Fruit fly (Drosophila melanogaster): ENCODE results near the gene CG5151.

Gene CG5151

dm6 chr3L:16147819-16148236 is 16.7 kb downstream of the CG5151 start (continued):
- no peak for TF ChIP-seq Hr3 (GFP tag; optimal IDR thresholded peaks at IDR 0.05)
- no peak for TF ChIP-seq cas (GFP tag; IDR thresholded peaks at IDR 0.05)
- no peak for TF ChIP-seq Lpt (GFP tag; optimal IDR thresholded peaks at IDR 0.05)
- no peak for TF ChIP-seq p53 (GFP tag; optimal IDR thresholded peaks at IDR 0.05)
- no peak for TF ChIP-seq CG10366 (GFP tag; IDR thresholded peaks at IDR 0.05)
- no peak for TF ChIP-seq gce (GFP tag; IDR thresholded peaks at IDR 0.05)
- TF ChIP-seq CG11398 (GFP tag; optimal IDR thresholded peaks at IDR 0.05), result no peak
- TF ChIP-seq CG5245 (GFP tag; optimal IDR thresholded peaks at IDR 0.05), result no peak
- TF ChIP-seq CHES-1-like (GFP tag; optimal IDR thresholded peaks at IDR 0.05), result no peak
- no peak for TF ChIP-seq CG10959 (GFP tag; IDR thresholded peaks at IDR 0.05)
- no peak for TF ChIP-seq Ptx1 (GFP tag; IDR thresholded peaks at IDR 0.05)
- TF ChIP-seq CG3847 (GFP tag; IDR thresholded peaks at IDR 0.05), result no peak
- peak; percentile 3 to 14 for TF ChIP-seq chif (GFP tag; optimal IDR thresholded peaks at IDR 0.05)
- peak; percentile 8 for TF ChIP-seq lilli (GFP tag; optimal IDR thresholded peaks at IDR 0.05)
- TF ChIP-seq wor (GFP tag; IDR thresholded peaks at IDR 0.05), result no peak
- no peak for TF ChIP-seq odd (GFP tag; optimal IDR thresholded peaks at IDR 0.05)
- TF ChIP-seq ap (GFP tag; IDR thresholded peaks at IDR 0.05), result no peak
- no peak for TF ChIP-seq zen2 (GFP tag; IDR thresholded peaks at IDR 0.05; ENCODE audit: partially characterized antibody)
- TF ChIP-seq Adf1 (GFP tag; IDR thresholded peaks at IDR 0.05), result no peak
- TF ChIP-seq Dek (tag; optimal IDR thresholded peaks at IDR 0.05), result no peak
- TF ChIP-seq sens (GFP tag), result peak; percentile 83
- no peak for TF ChIP-seq sna (GFP tag; IDR thresholded peaks at IDR 0.05; ENCODE audit: partially characterized antibody)
- no peak for TF ChIP-seq repo (GFP tag; optimal IDR thresholded peaks at IDR 0.05)
- TF ChIP-seq CG3838 (GFP tag; optimal IDR thresholded peaks at IDR 0.05), result no peak
- TF ChIP-seq bcd (GFP tag; optimal IDR thresholded peaks at IDR 0.05), result peak; percentile 13
- TF ChIP-seq CoRest (tag; optimal IDR thresholded peaks at IDR 0.05), result peak; percentile 53
- no peak for TF ChIP-seq CG10654 (GFP tag; optimal IDR thresholded peaks at IDR 0.05)
- no peak for TF ChIP-seq bsh (GFP tag; optimal IDR thresholded peaks at IDR 0.05)
- TF ChIP-seq CG33213 (GFP tag; optimal IDR thresholded peaks at IDR 0.05), result no peak
- peak; percentile 68 for TF ChIP-seq CG2678 (tag; optimal IDR thresholded peaks at IDR 0.05)
- no peak for TF ChIP-seq knrl (GFP tag; IDR thresholded peaks at IDR 0.05; ENCODE audit: partially characterized antibody)
- no peak for TF ChIP-seq CG18011 (GFP tag; optimal IDR thresholded peaks at IDR 0.05)
- TF ChIP-seq sc (optimal IDR thresholded peaks at IDR 0.05), result no peak
- TF ChIP-seq sc (GFP tag; optimal IDR thresholded peaks at IDR 0.05), result no peak
- TF ChIP-seq HmgD (GFP tag; optimal IDR thresholded peaks at IDR 0.05), result no peak
- TF ChIP-seq bowl (GFP tag; IDR thresholded peaks at IDR 0.05), result no peak
- peak; percentile 23 for TF ChIP-seq Camta (GFP tag; optimal IDR thresholded peaks at IDR 0.05)
- no peak for TF ChIP-seq pzg (GFP tag; optimal IDR thresholded peaks at IDR 0.05)
- TF ChIP-seq so (GFP tag; IDR thresholded peaks at IDR 0.05), result no peak
- TF ChIP-seq Mrtf (GFP tag; IDR thresholded peaks at IDR 0.05), result no peak
- no peak for TF ChIP-seq CG31224 (GFP tag; IDR thresholded peaks at IDR 0.05)
- no peak for TF ChIP-seq CG9876 (GFP tag; optimal IDR thresholded peaks at IDR 0.05)
- TF ChIP-seq CG9437 (GFP tag; optimal IDR thresholded peaks at IDR 0.05), result peak; percentile 37
- TF ChIP-seq CG12219 (GFP tag; optimal IDR thresholded peaks at IDR 0.05), result no peak
- TF ChIP-seq Ets65A (GFP tag), result peak; percentile 90
- no peak for TF ChIP-seq CG3726 (GFP tag; IDR thresholded peaks at IDR 0.05)
- TF ChIP-seq CG16813 (GFP tag; IDR thresholded peaks at IDR 0.05; ENCODE audit: partially characterized antibody), result no peak
- TF ChIP-seq HHEX (GFP tag; optimal IDR thresholded peaks at IDR 0.05), result peak; percentile 1
- no peak for TF ChIP-seq Side (GFP tag; optimal IDR thresholded peaks at IDR 0.05)
- no peak for TF ChIP-seq CG7357 (GFP tag; IDR thresholded peaks at IDR 0.05)
- TF ChIP-seq salm (tag; optimal IDR thresholded peaks at IDR 0.05), result no peak
- TF ChIP-seq CG4328 (GFP tag; optimal IDR thresholded peaks at IDR 0.05), result no peak
- no peak for TF ChIP-seq otp (GFP tag; IDR thresholded peaks at IDR 0.05)
